Fruit fly (Drosophila melanogaster) whole organism, embryonic: Measurements from ENCODE around the gene Gga.

ENCODE experiments used
- Ada2b ChIP-seq: fragments of 200-800 bp; sonication (Bioruptor generic); IDR thresholded peaks from 2 replicates; pipeline ENCODE4 v1.3.6; 2022; ENCODE audit warnings: missing biosample characterization, missing genetic modification characterization
- Aef1 ChIP-seq: fragments of 200-800 bp; sonication (Bioruptor generic); IDR thresholded peaks from 3 replicates; pipeline ENCODE4 v1.3.6; 2022; ENCODE audit warnings: missing biosample characterization, missing genetic modification characterization
- Bteb2 ChIP-seq: fragments of 200-800 bp; sonication (Bioruptor generic); optimal IDR thresholded peaks from 2 replicates; lab custom pipeline; 2016; ENCODE audit warnings: missing biosample characterization, missing genetic modification characterization
- CG11456 ChIP-seq: fragments of 200-800 bp; sonication (Bioruptor generic); IDR thresholded peaks from 3 replicates; pipeline ENCODE4 v1.3.6; 2022; ENCODE audit warnings: missing biosample characterization, missing genetic modification characterization
- CG11723 ChIP-seq: fragments of 200-800 bp; sonication (Bioruptor generic); optimal IDR thresholded peaks from 2 replicates; lab custom pipeline; 2017; ENCODE audit warnings: missing biosample characterization, mild to moderate bottlenecking, missing genetic modification characterization
- CG12104 ChIP-seq: fragments of 200-800 bp; sonication (Bioruptor generic); optimal IDR thresholded peaks from 3 replicates; lab custom pipeline; 2016; ENCODE audit warnings: missing biosample characterization, missing genetic modification characterization
- CG12659 ChIP-seq: fragments of 200-800 bp; sonication (Bioruptor generic); optimal IDR thresholded peaks from 3 replicates; lab custom pipeline; 2017; ENCODE audit warnings: mild to moderate bottlenecking, missing biosample characterization, missing genetic modification reagents, missing genetic modification characterization
- CG15011 ChIP-seq: fragments of 200-800 bp; sonication (Bioruptor generic); optimal IDR thresholded peaks from 3 replicates; lab custom pipeline; 2018; ENCODE audit warnings: missing biosample characterization, mild to moderate bottlenecking, missing genetic modification characterization
- CG17186 ChIP-seq: fragments of 200-800 bp; sonication (Bioruptor generic); optimal IDR thresholded peaks from 3 replicates; lab custom pipeline; 2017; ENCODE audit warnings: missing biosample characterization, missing genetic modification reagents, missing genetic modification characterization
- CG18599 ChIP-seq: fragments of 200-800 bp; sonication (Bioruptor generic); optimal IDR thresholded peaks from 3 replicates; lab custom pipeline; 2017; ENCODE audit warnings: missing biosample characterization, missing genetic modification characterization, mild to moderate bottlenecking, moderate library complexity, missing genetic modification reagents
- CG2129 ChIP-seq: fragments of 200-800 bp; sonication (Bioruptor generic); IDR thresholded peaks from 2 replicates; pipeline ENCODE4 v1.3.6; 2022; ENCODE audit warnings: missing biosample characterization, missing genetic modification characterization; ENCODE audit not compliant: partially characterized antibody
- CG2678 ChIP-seq: fragments of 200-800 bp; sonication (Bioruptor generic); optimal IDR thresholded peaks from 3 replicates; lab custom pipeline; 2019; ENCODE audit warnings: missing biosample characterization, mild to moderate bottlenecking, missing genetic modification characterization, moderate library complexity
- CG33213 ChIP-seq: fragments of 200-800 bp; sonication (Bioruptor generic); optimal IDR thresholded peaks from 3 replicates; lab custom pipeline; 2016; ENCODE audit warnings: missing biosample characterization, missing genetic modification characterization
- CG3407 ChIP-seq: fragments of 200-800 bp; sonication (Bioruptor generic); optimal IDR thresholded peaks from 2 replicates; lab custom pipeline; 2018; ENCODE audit warnings: missing biosample characterization, mild to moderate bottlenecking, missing genetic modification characterization
- CG3847 ChIP-seq: fragments of 200-800 bp; sonication (Bioruptor generic); IDR thresholded peaks from 2 replicates; pipeline ENCODE4 v1.3.6; 2022; ENCODE audit warnings: missing biosample characterization, missing genetic modification characterization
- CG4404 ChIP-seq: fragments of 200-800 bp; sonication (Bioruptor generic); IDR thresholded peaks from 2 replicates; pipeline ENCODE4 v1.3.6; 2022; ENCODE audit warnings: missing biosample characterization, missing genetic modification characterization
- CG4854 ChIP-seq: fragments of 200-800 bp; sonication (Bioruptor generic); optimal IDR thresholded peaks from 2 replicates; lab custom pipeline; 2016; ENCODE audit warnings: missing biosample characterization, missing genetic modification characterization, inconsistent platforms
- CG6683 ChIP-seq: fragments of 200-800 bp; sonication (Bioruptor generic); optimal IDR thresholded peaks from 2 replicates; lab custom pipeline; 2017; ENCODE audit warnings: missing biosample characterization, mild to moderate bottlenecking, missing genetic modification characterization, missing genetic modification reagents
- CG7928 ChIP-seq: fragments of 200-800 bp; sonication (Bioruptor generic); optimal IDR thresholded peaks from 2 replicates; lab custom pipeline; 2017; ENCODE audit warnings: missing biosample characterization, mild to moderate bottlenecking, missing genetic modification characterization
- CG9817 ChIP-seq: fragments of 200-800 bp; sonication (Bioruptor generic); optimal IDR thresholded peaks from 2 replicates; lab custom pipeline; 2018; ENCODE audit warnings: missing biosample characterization, mild to moderate bottlenecking, missing genetic modification characterization, moderate library complexity
- Deaf1 ChIP-seq: fragments of 200-800 bp; optimal IDR thresholded peaks from 3 replicates; lab custom pipeline; 2019; ENCODE audit warnings: missing biosample characterization, mild to moderate bottlenecking, missing genetic modification characterization, moderate library complexity
- Elba2 ChIP-seq: fragments of 200-800 bp; sonication (Bioruptor generic); optimal IDR thresholded peaks from 3 replicates; lab custom pipeline; 2016; ENCODE audit warnings: missing biosample characterization, missing genetic modification characterization
- GATAe ChIP-seq: fragments of 200-800 bp; sonication (Bioruptor generic); conservative IDR thresholded peaks from 2 replicates; pipeline ENCODE4 v1.3.6; 2022; ENCODE audit warnings: missing biosample characterization, missing genetic modification characterization
- HHEX ChIP-seq: fragments of 200-800 bp; sonication (Bioruptor generic); optimal IDR thresholded peaks from 3 replicates; lab custom pipeline; 2017; ENCODE audit warnings: missing biosample characterization, mild to moderate bottlenecking, missing genetic modification characterization, missing genetic modification reagents
- Lhr ChIP-seq: fragments of 200-800 bp; sonication (Bioruptor generic); optimal IDR thresholded peaks from 3 replicates; lab custom pipeline; 2017; ENCODE audit warnings: mild to moderate bottlenecking, missing biosample characterization, missing genetic modification reagents, missing genetic modification characterization
- Mad ChIP-seq: fragments of 200-800 bp; sonication (Bioruptor generic); optimal IDR thresholded peaks from 2 replicates; lab custom pipeline; 2016; ENCODE audit warnings: missing biosample characterization, missing genetic modification characterization
- Meics ChIP-seq: fragments of 200-800 bp; sonication (Bioruptor generic); optimal IDR thresholded peaks from 2 replicates; lab custom pipeline; 2017; ENCODE audit warnings: missing biosample characterization, mild to moderate bottlenecking, missing genetic modification characterization
- Mrtf ChIP-seq: fragments of 200-800 bp; sonication (Bioruptor generic); IDR thresholded peaks from 3 replicates; pipeline ENCODE4 v1.3.6; 2022; ENCODE audit warnings: missing biosample characterization, missing genetic modification characterization
- Oaz ChIP-seq: fragments of 200-800 bp; sonication (Bioruptor generic); IDR thresholded peaks from 2 replicates; pipeline ENCODE4 v1.3.6; 2022; ENCODE audit warnings: missing biosample characterization, missing genetic modification characterization
- Stat92E ChIP-seq, 3 experiments: fragments of >200 bp in 2 of 3; fragments of 200-800 bp in 1 of 3; sonication (Bioruptor generic) in 1 of 3; optimal IDR thresholded peaks; 2 replicates each; lab custom pipeline; 2017 to 2019; ENCODE audit warnings: missing biosample characterization in 3 of 3, missing genetic modification characterization in 3 of 3, mild to moderate bottlenecking in 1 of 3, moderate library complexity in 1 of 3
- Tbp ChIP-seq: fragments of >200 bp; optimal IDR thresholded peaks from 2 replicates; lab custom pipeline; 2018; ENCODE audit warnings: missing biosample characterization, missing genetic modification characterization
- Xbp1 ChIP-seq: fragments of 200-800 bp; sonication (Bioruptor generic); optimal IDR thresholded peaks from 3 replicates; lab custom pipeline; 2016; ENCODE audit warnings: missing biosample characterization, mild to moderate bottlenecking, missing genetic modification characterization
- al ChIP-seq: fragments of 200-800 bp; sonication (Bioruptor generic); IDR thresholded peaks from 2 replicates; pipeline ENCODE4 v1.3.6; 2022; ENCODE audit warnings: missing biosample characterization, missing genetic modification characterization
- chinmo ChIP-seq: fragments of 200-800 bp; sonication (Bioruptor generic); IDR thresholded peaks from 4 replicates; pipeline ENCODE4 v1.3.6; 2022; ENCODE audit warnings: missing biosample characterization, missing genetic modification characterization; ENCODE audit not compliant: partially characterized antibody
- dan ChIP-seq: fragments of 200-800 bp; sonication (Bioruptor generic); IDR thresholded peaks from 2 replicates; pipeline ENCODE4 v1.3.6; 2022; ENCODE audit warnings: missing biosample characterization, missing genetic modification characterization
- dm ChIP-seq: fragments of 200-800 bp; sonication (Bioruptor generic); optimal IDR thresholded peaks from 3 replicates; lab custom pipeline; 2016; ENCODE audit warnings: missing biosample characterization, missing genetic modification characterization
- dysf ChIP-seq: fragments of 200-800 bp; sonication (Bioruptor generic); IDR thresholded peaks from 3 replicates; pipeline ENCODE4 v1.3.6; 2022; ENCODE audit warnings: missing biosample characterization, missing genetic modification characterization
- her ChIP-seq: fragments of 200-800 bp; sonication (Bioruptor generic); optimal IDR thresholded peaks from 2 replicates; lab custom pipeline; 2016; ENCODE audit warnings: missing biosample characterization, missing genetic modification characterization
- nerfin-2 ChIP-seq: fragments of 200-800 bp; sonication (Bioruptor generic); IDR thresholded peaks from 2 replicates; pipeline ENCODE4 v1.3.6; 2022; ENCODE audit warnings: missing biosample characterization, missing genetic modification characterization; ENCODE audit not compliant: partially characterized antibody
- peb ChIP-seq: fragments of 200-800 bp; sonication (Bioruptor generic); IDR thresholded peaks from 2 replicates; pipeline ENCODE4 v1.3.6; 2022; ENCODE audit warnings: missing biosample characterization, missing genetic modification characterization
- pum ChIP-seq: fragments of 200-800 bp; sonication (Bioruptor generic); optimal IDR thresholded peaks from 2 replicates; lab custom pipeline; 2016; ENCODE audit warnings: missing biosample characterization, missing genetic modification characterization
- schlank ChIP-seq: fragments of 200-800 bp; sonication (Bioruptor generic); optimal IDR thresholded peaks from 2 replicates; lab custom pipeline; 2018; ENCODE audit warnings: missing biosample characterization, mild to moderate bottlenecking, missing genetic modification characterization
- scrt ChIP-seq: fragments of 200-800 bp; sonication (Bioruptor generic); optimal IDR thresholded peaks from 2 replicates; lab custom pipeline; 2018; ENCODE audit warnings: missing biosample characterization, mild to moderate bottlenecking, missing genetic modification characterization, moderate library complexity
- sens ChIP-seq: fragments of 200-800 bp; sonication (Bioruptor generic); peaks from one replicate; lab custom pipeline; 2016; ENCODE audit warnings: missing biosample characterization, missing genetic modification characterization
- sens-2 ChIP-seq: fragments of 200-800 bp; sonication (Bioruptor generic); IDR thresholded peaks from 2 replicates; pipeline ENCODE4 v1.3.6; 2022; ENCODE audit warnings: missing biosample characterization, missing genetic modification characterization
- tap ChIP-seq: fragments of 200-800 bp; optimal IDR thresholded peaks from 3 replicates; lab custom pipeline; 2019; ENCODE audit warnings: missing biosample characterization, mild to moderate bottlenecking, missing genetic modification characterization, moderate library complexity
- tgo ChIP-seq: fragments of 200-800 bp; sonication (Bioruptor generic); IDR thresholded peaks from 3 replicates; pipeline ENCODE4 v1.3.6; 2022; ENCODE audit warnings: missing biosample characterization, missing genetic modification characterization
- trh ChIP-seq: fragments of 200-800 bp; sonication (Bioruptor generic); optimal IDR thresholded peaks from 2 replicates; lab custom pipeline; 2016; ENCODE audit warnings: missing biosample characterization, missing genetic modification characterization
- wek ChIP-seq: fragments of 200-800 bp; sonication (Bioruptor generic); optimal IDR thresholded peaks from 3 replicates; lab custom pipeline; 2018; ENCODE audit warnings: missing biosample characterization, mild to moderate bottlenecking, missing genetic modification characterization, moderate library complexity
- wor ChIP-seq: fragments of 200-800 bp; sonication (Bioruptor generic); IDR thresholded peaks from 2 replicates; pipeline ENCODE4 v1.3.6; 2022; ENCODE audit warnings: missing biosample characterization, missing genetic modification characterization

Gene Gga

DNA sequence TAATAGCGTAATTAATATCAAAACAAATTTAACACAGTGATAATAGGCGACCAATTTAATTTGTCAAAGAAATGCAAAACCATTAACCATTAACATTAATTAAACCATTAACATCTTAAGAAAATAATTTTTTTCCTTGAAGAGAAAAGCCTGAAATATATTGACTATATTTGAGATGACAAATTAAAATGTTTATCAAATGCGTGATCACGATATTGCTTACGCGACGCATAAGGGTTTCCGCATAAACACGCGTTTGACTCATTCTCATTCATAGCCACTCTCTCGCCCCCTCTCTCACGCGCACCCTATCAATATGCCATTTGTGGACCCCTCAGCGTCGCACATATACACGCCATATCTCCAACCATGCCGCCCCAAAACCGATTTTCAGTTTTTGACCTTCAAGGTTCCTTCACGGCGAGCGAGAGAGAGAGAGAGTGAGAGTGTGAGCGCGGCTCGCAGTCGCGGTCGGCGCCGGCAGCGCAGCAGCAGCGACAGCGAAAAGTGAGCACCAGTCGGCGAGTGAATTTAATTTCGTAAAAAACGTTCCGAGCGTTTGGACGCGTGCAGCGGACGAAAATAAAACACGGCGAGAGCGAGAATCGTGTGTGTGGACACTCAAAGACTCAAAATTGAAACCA lies 15.3 kb upstream of the Gga start, which contains the start of gene Hex-A (continued):
- TF ChIP-seq Xbp1 (GFP tag; lab: Kevin White, UChicago): peak; percentile 92
- TF ChIP-seq HHEX (GFP tag; lab: Kevin White, UChicago): peak; percentile 96
- TF ChIP-seq Lhr (GFP tag; lab: Kevin White, UChicago): peak; percentile 90
- TF ChIP-seq CG2129 (GFP tag; lab: Robert Waterston, UW): no peak
- peak; percentile 79 for TF ChIP-seq CG7928
- TF ChIP-seq sens-2 (GFP tag; lab: Robert Waterston, UW): peak; percentile 75
- peak; percentile 79 for TF ChIP-seq wek (GFP tag; lab: Kevin White, UChicago)
- TF ChIP-seq CG11456 (GFP tag; lab: Robert Waterston, UW): peak; percentile 89
- peak; percentile 92 for TF ChIP-seq Mad
- peak; percentile 51 for TF ChIP-seq CG4404
- peak; percentile 70 for TF ChIP-seq GATAe
- peak; percentile 91 for TF ChIP-seq Ada2b (GFP tag; lab: Robert Waterston, UW)
- TF ChIP-seq her (GFP tag; lab: Kevin White, UChicago): peak; percentile 89
- peak; percentile 78 for TF ChIP-seq trh (GFP tag; lab: Kevin White, UChicago)
- TF ChIP-seq wor: peak; percentile 85
- peak; percentile 98 for TF ChIP-seq Meics (GFP tag; lab: Kevin White, UChicago)
- TF ChIP-seq Mrtf: peak; percentile 81
- TF ChIP-seq CG12104 (GFP tag; lab: Kevin White, UChicago): peak; percentile 96
- peak; percentile 91 for TF ChIP-seq CG3407 (GFP tag; lab: Kevin White, UChicago)
- TF ChIP-seq CG12659: peak; percentile 98
- peak; percentile 97 for TF ChIP-seq CG11723 (GFP tag; lab: Kevin White, UChicago)
- no peak for TF ChIP-seq dan (GFP tag; lab: Robert Waterston, UW)
- TF ChIP-seq tgo (GFP tag; lab: Robert Waterston, UW): peak; percentile 91
- peak; percentile 95 for TF ChIP-seq schlank (tag; lab: Kevin White, UChicago)
- TF ChIP-seq tap (tag; lab: Kevin White, UChicago): peak; percentile 96
- TF ChIP-seq CG2678 (tag; lab: Kevin White, UChicago): peak; percentile 99
- TF ChIP-seq CG18599 (GFP tag; lab: Kevin White, UChicago): peak; percentile 98
- TF ChIP-seq dysf: peak; percentile 96
- TF ChIP-seq chinmo: peak; percentile 80; the same call in 2 of the 4 replicates
- peak; percentile 86 for TF ChIP-seq Aef1 (GFP tag; lab: Robert Waterston, UW)
- TF ChIP-seq scrt (GFP tag; lab: Kevin White, UChicago): peak; percentile 97
- peak in 1 of 3 experiments; percentile 88 for TF ChIP-seq Stat92E (GFP tag; optimal IDR thresholded peaks at IDR 0.05; lab: Kevin White, UChicago)
- TF ChIP-seq pum (GFP tag; lab: Kevin White, UChicago): peak; percentile 91
- TF ChIP-seq nerfin-2: no peak
- peak; percentile 99 for TF ChIP-seq CG15011 (GFP tag; lab: Kevin White, UChicago)
- TF ChIP-seq Tbp (GFP tag; lab: Kevin White, UChicago): no peak
- TF ChIP-seq CG17186 (GFP tag; lab: Kevin White, UChicago): peak; percentile 75
- TF ChIP-seq Elba2: no peak
- TF ChIP-seq CG33213 (GFP tag; lab: Kevin White, UChicago): peak; percentile 89
- TF ChIP-seq Bteb2 (GFP tag; lab: Kevin White, UChicago): peak; percentile 97
- peak; percentile 84 for TF ChIP-seq Deaf1
- peak; percentile 94 for TF ChIP-seq CG3847 (GFP tag; lab: Robert Waterston, UW)
- peak; percentile 84 for TF ChIP-seq dm (GFP tag; lab: Kevin White, UChicago)
- TF ChIP-seq CG9817 (tag; lab: Kevin White, UChicago): peak; percentile 97
- peak; percentile 96 for TF ChIP-seq CG6683 (GFP tag; lab: Kevin White, UChicago)
- peak; percentile 99 for TF ChIP-seq sens (GFP tag; lab: Kevin White, UChicago)
- TF ChIP-seq Oaz: peak; percentile 89
- TF ChIP-seq al (GFP tag; lab: Robert Waterston, UW): peak; percentile 84
- TF ChIP-seq peb: peak; percentile 82
- TF ChIP-seq CG4854: peak; percentile 93
